Fruit fly (Drosophila melanogaster) whole organism, embryonic: ENCODE results near the gene RpL24-like.

ENCODE experiments used
- Atf6 ChIP-seq: fragments of 200-800 bp; sonication (Bioruptor generic); IDR thresholded peaks from 2 replicates; pipeline ENCODE4 v1.3.6; 2022; ENCODE audit warnings: missing biosample characterization, missing genetic modification characterization
- Awh ChIP-seq: fragments of 200-800 bp; sonication (Bioruptor generic); IDR thresholded peaks from 2 replicates; pipeline ENCODE4, ENCODE4 v1.3.6; 2022; ENCODE audit warnings: missing biosample characterization, missing genetic modification characterization
- Bgb ChIP-seq: fragments of 200-800 bp; sonication (Bioruptor generic); IDR thresholded peaks from 2 replicates; pipeline ENCODE4 v1.3.6; 2022; ENCODE audit warnings: missing biosample characterization, missing genetic modification characterization; ENCODE audit not compliant: partially characterized antibody
- CG10274 ChIP-seq: fragments of 200-800 bp; sonication (Bioruptor generic); optimal IDR thresholded peaks from 3 replicates; lab custom pipeline; 2017; ENCODE audit warnings: missing biosample characterization, mild to moderate bottlenecking, missing genetic modification characterization
- CG10543 ChIP-seq: fragments of 200-800 bp; sonication (Bioruptor generic); optimal IDR thresholded peaks from 3 replicates; lab custom pipeline; 2017; ENCODE audit warnings: missing biosample characterization, mild to moderate bottlenecking, missing genetic modification characterization, moderate library complexity
- CG10565 ChIP-seq: fragments of 200-800 bp; sonication (Bioruptor generic); optimal IDR thresholded peaks from 3 replicates; lab custom pipeline; 2016; ENCODE audit warnings: missing biosample characterization, mild to moderate bottlenecking, missing genetic modification characterization
- CG11696 ChIP-seq: fragments of 200-800 bp; sonication (Bioruptor generic); IDR thresholded peaks from 2 replicates; pipeline ENCODE4 v1.3.6; 2022; ENCODE audit warnings: missing biosample characterization, missing genetic modification characterization
- CG12659 ChIP-seq: fragments of 200-800 bp; sonication (Bioruptor generic); optimal IDR thresholded peaks from 3 replicates; lab custom pipeline; 2017; ENCODE audit warnings: mild to moderate bottlenecking, missing biosample characterization, missing genetic modification reagents, missing genetic modification characterization
- CG14441 ChIP-seq: fragments of 200-800 bp; sonication (Bioruptor generic); IDR thresholded peaks from 2 replicates; pipeline ENCODE4 v1.3.6; 2022; ENCODE audit warnings: missing biosample characterization, missing genetic modification characterization
- CG14860 ChIP-seq: fragments of 200-800 bp; sonication (Bioruptor generic); IDR thresholded peaks from 3 replicates; pipeline ENCODE4 v1.3.6; 2022; ENCODE audit warnings: missing biosample characterization, missing genetic modification characterization; ENCODE audit not compliant: partially characterized antibody
- CG15479 ChIP-seq: fragments of 200-800 bp; sonication (Bioruptor generic); optimal IDR thresholded peaks from 3 replicates; lab custom pipeline; 2019; ENCODE audit warnings: missing biosample characterization, mild to moderate bottlenecking, missing genetic modification characterization, moderate library complexity
- CG15514 ChIP-seq: fragments of 200-800 bp; sonication (Bioruptor generic); optimal IDR thresholded peaks from 3 replicates; lab custom pipeline; 2017; ENCODE audit warnings: missing biosample characterization, missing genetic modification characterization, mild to moderate bottlenecking, moderate library complexity, missing genetic modification reagents
- CG17912 ChIP-seq: fragments of 200-800 bp; sonication (Bioruptor generic); optimal IDR thresholded peaks from 2 replicates; lab custom pipeline; 2018; ENCODE audit warnings: missing biosample characterization, mild to moderate bottlenecking, missing genetic modification characterization
- CG18011 ChIP-seq: fragments of 200-800 bp; sonication (Bioruptor generic); optimal IDR thresholded peaks from 2 replicates; lab custom pipeline; 2017; ENCODE audit warnings: missing biosample characterization, missing genetic modification characterization, mild to moderate bottlenecking, moderate library complexity, missing genotype
- CG18476 ChIP-seq: fragments of 200-800 bp; sonication (Bioruptor generic); optimal IDR thresholded peaks from 2 replicates; lab custom pipeline; 2016; ENCODE audit warnings: missing biosample characterization, mild to moderate bottlenecking, missing genetic modification characterization
- CG2120 ChIP-seq: fragments of 200-800 bp; sonication (Bioruptor generic); optimal IDR thresholded peaks from 3 replicates; lab custom pipeline; 2016; ENCODE audit warnings: missing biosample characterization, missing genetic modification characterization
- CG32772 ChIP-seq: fragments of 200-800 bp; sonication (Bioruptor generic); IDR thresholded peaks from 2 replicates; pipeline ENCODE4 v1.3.6; 2022; ENCODE audit warnings: missing biosample characterization, missing genetic modification characterization
- CG4707 ChIP-seq: fragments of 200-800 bp; sonication (Bioruptor generic); optimal IDR thresholded peaks from 2 replicates; lab custom pipeline; 2018; ENCODE audit warnings: missing biosample characterization, mild to moderate bottlenecking, missing genetic modification characterization, moderate library complexity
- CG6765 ChIP-seq: fragments of 200-800 bp; sonication (Bioruptor generic); optimal IDR thresholded peaks from 3 replicates; lab custom pipeline; 2017; ENCODE audit warnings: missing biosample characterization, mild to moderate bottlenecking, missing genetic modification characterization
- CG6854 ChIP-seq: fragments of 200-800 bp; sonication (Bioruptor generic); optimal IDR thresholded peaks from 3 replicates; lab custom pipeline; 2017; ENCODE audit warnings: missing biosample characterization, mild to moderate bottlenecking, missing genetic modification characterization
- CG7357 ChIP-seq: fragments of 200-800 bp; sonication (Bioruptor generic); IDR thresholded peaks from 3 replicates; pipeline ENCODE4 v1.3.6; 2022; ENCODE audit warnings: missing biosample characterization, missing genetic modification characterization
- CG7839 ChIP-seq: fragments of 200-800 bp; sonication (Bioruptor generic); optimal IDR thresholded peaks from 3 replicates; lab custom pipeline; 2018; ENCODE audit warnings: missing biosample characterization, mild to moderate bottlenecking, missing genetic modification characterization, moderate library complexity
- Ets65A ChIP-seq: fragments of 200-800 bp; sonication (Bioruptor generic); peaks from one replicate; lab custom pipeline; 2016; ENCODE audit warnings: missing biosample characterization, missing genetic modification characterization
- H15 ChIP-seq: fragments of 200-800 bp; sonication (Bioruptor generic); IDR thresholded peaks from 3 replicates; pipeline ENCODE4 v1.3.6; 2022; ENCODE audit warnings: missing biosample characterization, missing genetic modification characterization
- HLHmδ ChIP-seq: fragments of 200-800 bp; sonication (Bioruptor generic); optimal IDR thresholded peaks from 2 replicates; lab custom pipeline; 2018; ENCODE audit warnings: missing biosample characterization, mild to moderate bottlenecking, missing genetic modification characterization, moderate library complexity
- Mes4 ChIP-seq: fragments of 200-800 bp; sonication (Bioruptor generic); optimal IDR thresholded peaks from 2 replicates; lab custom pipeline; 2016; ENCODE audit warnings: missing biosample characterization, missing genetic modification characterization
- Taf1 ChIP-seq: fragments of 200-800 bp; sonication (Bioruptor generic); IDR thresholded peaks from 2 replicates; pipeline ENCODE4 v1.3.6; 2022; ENCODE audit warnings: missing biosample characterization, missing genetic modification characterization
- Trl ChIP-seq, 3 experiments: fragments of >200 bp in 2 of 3; fragments of 200-800 bp in 1 of 3; sonication (Bioruptor generic) in 1 of 3; optimal IDR thresholded peaks; 2 replicates in 1 of 3; 3 replicates in 2 of 3; lab custom pipeline; 2016 to 2017; ENCODE audit warnings: missing biosample characterization in 1 of 3, missing genetic modification characterization in 1 of 3
- al ChIP-seq: fragments of 200-800 bp; sonication (Bioruptor generic); IDR thresholded peaks from 2 replicates; pipeline ENCODE4 v1.3.6; 2022; ENCODE audit warnings: missing biosample characterization, missing genetic modification characterization
- cato ChIP-seq: fragments of 200-800 bp; sonication (Bioruptor generic); optimal IDR thresholded peaks from 2 replicates; lab custom pipeline; 2016; ENCODE audit warnings: missing biosample characterization, missing genetic modification characterization, borderline replicate concordance
- ci ChIP-seq: fragments of 200-800 bp; sonication (Bioruptor generic); IDR thresholded peaks from 3 replicates; pipeline ENCODE4 v1.3.6; 2022; ENCODE audit warnings: missing biosample characterization, missing genetic modification characterization
- crp ChIP-seq, 2 experiments: fragments of 200-800 bp; sonication (Bioruptor generic); optimal IDR thresholded peaks; 2 replicates in 1 of 2; 3 replicates in 1 of 2; lab custom pipeline; 2017; ENCODE audit warnings: missing biosample characterization in 2 of 2, missing genetic modification characterization in 2 of 2, mild to moderate bottlenecking in 1 of 2, moderate library complexity in 1 of 2
- disco-r ChIP-seq: fragments of 200-800 bp; sonication (Bioruptor generic); optimal IDR thresholded peaks from 2 replicates; lab custom pipeline; 2016; ENCODE audit warnings: missing biosample characterization, missing genetic modification characterization
- ems ChIP-seq: fragments of 200-800 bp; sonication (Bioruptor generic); optimal IDR thresholded peaks from 3 replicates; lab custom pipeline; 2016; ENCODE audit warnings: missing biosample characterization, missing genetic modification characterization
- ftz-f1 ChIP-seq: fragments of 200-800 bp; sonication (Bioruptor generic); optimal IDR thresholded peaks from 2 replicates; lab custom pipeline; 2016; ENCODE audit warnings: missing biosample characterization, missing genetic modification characterization
- gce ChIP-seq: fragments of 200-800 bp; sonication (Bioruptor generic); IDR thresholded peaks from 3 replicates; pipeline ENCODE4 v1.3.6; 2022; ENCODE audit warnings: missing biosample characterization, missing genetic modification characterization
- gsb ChIP-seq: fragments of 200-800 bp; sonication (Bioruptor generic); IDR thresholded peaks from 2 replicates; pipeline ENCODE4 v1.3.6; 2022; ENCODE audit warnings: missing biosample characterization, missing genetic modification characterization
- h ChIP-seq: fragments of >200 bp; optimal IDR thresholded peaks from 2 replicates; lab custom pipeline; 2017
- kah ChIP-seq: fragments of 200-800 bp; sonication (Bioruptor generic); optimal IDR thresholded peaks from 2 replicates; lab custom pipeline; 2018; ENCODE audit warnings: missing biosample characterization, mild to moderate bottlenecking, missing genetic modification characterization
- pb ChIP-seq: fragments of 200-800 bp; sonication (Bioruptor generic); optimal IDR thresholded peaks from 3 replicates; lab custom pipeline; 2016; ENCODE audit warnings: missing biosample characterization, missing genetic modification characterization
- pfk ChIP-seq: fragments of 200-800 bp; sonication (Bioruptor generic); optimal IDR thresholded peaks from 2 replicates; lab custom pipeline; 2018; ENCODE audit warnings: missing biosample characterization, mild to moderate bottlenecking, missing genetic modification characterization, moderate library complexity
- schlank ChIP-seq: fragments of 200-800 bp; sonication (Bioruptor generic); optimal IDR thresholded peaks from 2 replicates; lab custom pipeline; 2018; ENCODE audit warnings: missing biosample characterization, mild to moderate bottlenecking, missing genetic modification characterization
- sens-2 ChIP-seq: fragments of 200-800 bp; sonication (Bioruptor generic); IDR thresholded peaks from 2 replicates; pipeline ENCODE4 v1.3.6; 2022; ENCODE audit warnings: missing biosample characterization, missing genetic modification characterization
- stc ChIP-seq: fragments of 200-800 bp; sonication (Bioruptor generic); IDR thresholded peaks from 2 replicates; pipeline ENCODE4 v1.3.6; 2022; ENCODE audit warnings: missing biosample characterization, missing genetic modification characterization
- tio ChIP-seq: fragments of 200-800 bp; sonication (Bioruptor generic); optimal IDR thresholded peaks from 2 replicates; lab custom pipeline; 2017; ENCODE audit warnings: missing biosample characterization, missing genetic modification characterization, inconsistent platforms
- tll ChIP-seq, 2 experiments: fragments of 200-800 bp in 1 of 2; fragments of >200 bp in 1 of 2; sonication (Bioruptor generic) in 1 of 2; optimal IDR thresholded peaks; 2 replicates each; lab custom pipeline; 2017 to 2019; ENCODE audit warnings: missing biosample characterization in 2 of 2, missing genetic modification characterization in 2 of 2, mild to moderate bottlenecking in 1 of 2, moderate library complexity in 1 of 2
- tx ChIP-seq: fragments of 200-800 bp; sonication (Bioruptor generic); optimal IDR thresholded peaks from 2 replicates; lab custom pipeline; 2016; ENCODE audit warnings: missing biosample characterization, missing genetic modification characterization
- vnd ChIP-seq: fragments of 200-800 bp; sonication (Bioruptor generic); IDR thresholded peaks from 3 replicates; pipeline ENCODE4 v1.3.6; 2022; ENCODE audit warnings: missing biosample characterization, missing genetic modification characterization; ENCODE audit not compliant: partially characterized antibody
- wor ChIP-seq: fragments of 200-800 bp; sonication (Bioruptor generic); IDR thresholded peaks from 2 replicates; pipeline ENCODE4 v1.3.6; 2022; ENCODE audit warnings: missing biosample characterization, missing genetic modification characterization
- zfh2 ChIP-seq: fragments of 200-800 bp; sonication (Bioruptor generic); optimal IDR thresholded peaks from 2 replicates; lab custom pipeline; 2016; ENCODE audit warnings: missing biosample characterization, missing genetic modification characterization

The RpL24-like gene

DNA sequence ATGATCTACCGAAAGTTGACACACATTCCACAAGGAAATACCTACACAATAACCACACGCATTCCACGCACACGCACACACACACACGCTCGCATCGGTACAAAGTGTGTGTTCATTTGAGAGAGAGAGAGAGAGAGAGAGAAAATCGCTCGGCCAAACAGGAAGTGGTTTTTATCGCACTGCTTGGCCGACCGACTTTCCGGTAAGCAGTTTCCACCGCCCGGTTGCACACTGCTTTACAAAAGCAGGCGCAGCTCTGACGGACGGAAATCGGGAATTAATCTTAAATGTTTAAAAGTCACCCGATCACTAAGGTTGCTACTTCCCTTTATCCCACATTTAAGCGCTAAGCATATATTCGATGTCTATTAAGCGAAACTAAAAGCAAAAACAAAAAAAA, 38.6 kb downstream of the RpL24-like start (continued):
- TF ChIP-seq vnd (GFP tag; lab: Robert Waterston, UW) (no peak), CG14860 (GFP tag; lab: Robert Waterston, UW) (no peak), Bgb (GFP tag; lab: Robert Waterston, UW) (no peak), wor (no peak), kah (peak; percentile 49), crp (GFP tag; optimal IDR thresholded peaks at IDR 0.05; lab: Kevin White, UChicago) (no peak), pfk (peak; percentile 41), CG12659 (peak; percentile 35), CG6854 (GFP tag; lab: Kevin White, UChicago) (peak; percentile 56), schlank (tag; lab: Kevin White, UChicago) (peak; percentile 47), CG18011 (no peak), CG32772 (GFP tag; lab: Robert Waterston, UW) (peak; percentile 57), CG6765 (GFP tag; lab: Kevin White, UChicago) (peak; percentile 41), gce (peak; percentile 78; the same call in 2 of the 3 replicates), CG18476 (GFP tag; lab: Kevin White, UChicago) (no peak), Taf1 (no peak), CG15479 (GFP tag; lab: Kevin White, UChicago) (peak; percentile 44), tio (GFP tag; lab: Kevin White, UChicago) (peak; percentile 29), Atf6 (GFP tag; lab: Robert Waterston, UW) (no peak), ftz-f1 (GFP tag; lab: Kevin White, UChicago) (no peak), CG17912 (GFP tag; lab: Kevin White, UChicago) (peak; percentile 81), cato (no peak), tll (GFP tag; optimal IDR thresholded peaks at IDR 0.05; lab: Kevin White, UChicago) (peak in 1 of 2 experiments; percentile 41), CG7357 (0 out of 3 replicates have a peak, but pooled peaks have one; percentile 31), zfh2 (GFP tag; lab: Kevin White, UChicago) (no peak), Mes4 (GFP tag; lab: Kevin White, UChicago) (peak; percentile 82), CG7839 (tag; lab: Kevin White, UChicago) (no peak), CG4707 (GFP tag; lab: Kevin White, UChicago) (peak; percentile 67), CG10274 (GFP tag; lab: Kevin White, UChicago) (peak; percentile 59), ems (GFP tag; lab: Kevin White, UChicago) (no peak), CG11696 (GFP tag; lab: Robert Waterston, UW) (no peak), Trl (optimal IDR thresholded peaks at IDR 0.05; lab: Kevin White, UChicago) (peak in 1 of 2 experiments; percentile 8), Trl (GFP tag; optimal IDR thresholded peaks at IDR 0.05; lab: Kevin White, UChicago) (peak; percentile 69), CG10543 (GFP tag; lab: Kevin White, UChicago) (no peak), tx (GFP tag; lab: Kevin White, UChicago) (peak; percentile 2), al (GFP tag; lab: Robert Waterston, UW) (no peak), CG15514 (peak; percentile 51), gsb (0 out of 2 replicates have a peak, but pooled peaks have one; percentile 40), Ets65A (peak; percentile 96), H15 (GFP tag; lab: Robert Waterston, UW) (peak; percentile 79), CG14441 (GFP tag; lab: Robert Waterston, UW) (no peak; the same call in 1 of the 2 replicates), disco-r (peak; percentile 41), ci (GFP tag; lab: Robert Waterston, UW) (peak; percentile 92), HLHmδ (GFP tag; lab: Kevin White, UChicago) (peak; percentile 98), sens-2 (GFP tag; lab: Robert Waterston, UW) (peak; percentile 83), CG10565 (GFP tag; lab: Kevin White, UChicago) (peak; percentile 2), Awh (GFP tag; lab: Robert Waterston, UW) (no peak; the same call in none of the 2 replicates), h (lab: Kevin White, UChicago) (no peak), stc (GFP tag; lab: Robert Waterston, UW) (no peak), pb (GFP tag; lab: Kevin White, UChicago) (peak; percentile 71), CG2120 (GFP tag; lab: Kevin White, UChicago) (no peak)
